Worm (Caenorhabditis elegans): ENCODE measurements around the gene tax-4.

DNA sequence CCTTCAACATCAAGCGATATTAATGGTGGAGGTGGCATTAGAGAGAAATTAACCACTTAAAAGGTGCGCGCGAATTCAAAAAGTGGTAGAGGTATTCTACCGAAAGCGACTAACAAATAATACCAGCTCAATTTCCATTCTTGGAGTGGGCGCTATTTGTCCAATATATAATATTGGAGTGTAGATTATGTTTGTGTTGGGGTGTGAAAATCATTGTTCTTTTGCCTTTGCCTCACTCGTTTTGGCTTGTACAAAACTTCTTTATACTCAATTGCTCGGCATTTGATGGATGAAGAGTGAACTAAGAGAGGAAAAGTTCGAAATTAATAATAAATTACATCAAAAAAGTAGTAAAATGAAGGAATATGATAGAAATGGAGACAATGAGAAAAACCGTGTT is 49.8 kb downstream of the tax-4 start, which contains the start of gene T23G5.3:
- no peak for TF ChIP-seq ets-4 (GFP tag; optimal IDR thresholded peaks at IDR 0.05)
- TF ChIP-seq unc-130 (GFP tag; optimal IDR thresholded peaks at IDR 0.05), result no peak
- TF ChIP-seq nhr-120 (GFP tag; IDR thresholded peaks at IDR 0.05), result no peak
- TF ChIP-seq F49E8.2 (tag; optimal IDR thresholded peaks at IDR 0.05; ENCODE audit: insufficient read depth), result no peak
- TF ChIP-seq Y56A3A.18 (GFP tag; IDR thresholded peaks at IDR 0.05), result no peak
- TF ChIP-seq F52B5.7 (tag; optimal IDR thresholded peaks at IDR 0.05), result no peak

Measured in whole organism, young adult.